Worm (Caenorhabditis elegans) whole organism, L4/young adult: ENCODE measurements around the gene F46F2.5.

Source experiments
- W03F9.2 ChIP-seq: fragments of 150-350 bp; optimal IDR thresholded peaks from 2 replicates; lab custom pipeline; 2014; ENCODE audit warnings: missing biosample characterization, missing genetic modification characterization
- dao-5 ChIP-seq: sonication (generic microtip); optimal IDR thresholded peaks from 2 replicates; lab custom pipeline; 2016; ENCODE audit warnings: missing genotype, missing genetic modification characterization, moderate library complexity, missing compliant biosample characterization
- him-1 ChIP-seq: sonication (generic microtip); optimal IDR thresholded peaks from 2 replicates; lab custom pipeline; 2016; ENCODE audit warnings: missing genotype, missing genetic modification reagents, missing genetic modification characterization, missing compliant biosample characterization

DNA sequence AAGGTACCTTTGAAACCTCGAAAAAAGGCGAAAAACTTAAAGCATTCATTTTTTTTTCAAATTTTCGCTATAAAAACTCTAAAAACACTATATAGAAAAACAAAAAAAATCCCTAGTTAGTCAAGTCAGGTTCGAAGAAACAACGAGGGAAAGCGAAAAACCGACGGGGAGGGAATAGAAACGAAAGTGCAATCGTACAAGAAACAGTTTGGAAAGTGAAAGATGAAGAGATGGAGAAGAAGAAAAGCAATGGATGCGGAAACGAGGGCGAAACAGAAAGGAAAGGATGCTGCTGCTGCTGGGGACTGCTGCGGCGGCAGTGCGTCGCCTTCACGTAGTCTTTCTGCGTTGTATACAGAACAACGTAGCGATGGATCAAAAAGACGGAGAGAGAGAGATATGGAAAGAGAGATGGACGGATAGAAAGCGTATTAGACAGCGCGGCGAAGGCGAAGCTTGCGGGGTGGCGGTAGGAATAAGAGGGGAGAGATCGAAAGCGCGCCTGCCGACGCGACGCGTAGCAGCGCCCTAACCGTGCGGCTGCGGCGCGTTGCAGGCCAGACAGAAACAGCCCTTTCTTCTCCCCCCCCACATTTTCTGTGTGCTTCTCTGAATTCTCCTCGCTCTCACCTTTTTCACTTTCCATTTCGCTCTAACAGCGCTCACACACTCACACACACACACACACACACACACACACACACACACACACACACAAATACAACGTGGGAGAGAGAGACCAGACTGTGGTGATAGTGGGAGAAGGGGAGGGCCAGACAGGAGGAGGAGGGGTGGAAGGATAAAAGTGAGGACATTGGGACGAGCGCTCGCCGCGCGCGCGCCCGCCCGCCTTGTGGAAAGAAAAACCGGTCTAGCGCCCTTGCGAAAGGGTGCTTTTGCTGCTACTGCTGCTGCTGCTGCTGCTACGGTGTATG, 12.6 kb downstream of the F46F2.5 start:
- TF ChIP-seq him-1 (tag; lab: Kevin White, UChicago): no peak
- TF ChIP-seq dao-5 (tag; lab: Kevin White, UChicago): no peak
- no peak for TF ChIP-seq W03F9.2 (tag; lab: Kevin White, UChicago)
